Fruit fly (Drosophila melanogaster) whole organism, wandering third instar larva: Measurements from ENCODE around the gene SppL.

Experiments used
- CG32264 ChIP-seq: fragments of 200-800 bp; sonication (Bioruptor generic); optimal IDR thresholded peaks from 2 replicates; lab custom pipeline; 2016; ENCODE audit warnings: missing biosample characterization, missing genetic modification characterization
- Dfd ChIP-seq: fragments of >200 bp; optimal IDR thresholded peaks from 2 replicates; lab custom pipeline; 2017; ENCODE audit warnings: missing biosample characterization, missing genetic modification characterization
- Dif ChIP-seq: fragments of 200-275, 200-300 bp; sonication (Bioruptor generic); optimal IDR thresholded peaks from 2 replicates; lab custom pipeline; 2018; ENCODE audit warnings: missing biosample characterization, missing genetic modification characterization; ENCODE audit not compliant: partially characterized antibody
- GATAd ChIP-seq: sonication (Bioruptor generic); optimal IDR thresholded peaks from 2 replicates; lab custom pipeline; 2016; ENCODE audit warnings: missing biosample characterization, missing genetic modification characterization
- HLH106 ChIP-seq: fragments of 200-800 bp; optimal IDR thresholded peaks from 3 replicates; lab custom pipeline; 2019; ENCODE audit warnings: missing biosample characterization, mild to moderate bottlenecking, missing genetic modification characterization, moderate library complexity
- Hnf4 ChIP-seq: fragments of 200-800 bp; sonication (Bioruptor generic); optimal IDR thresholded peaks from 2 replicates; lab custom pipeline; 2016; ENCODE audit warnings: missing biosample characterization, mild to moderate bottlenecking, missing genetic modification characterization
- Hr78 ChIP-seq: fragments of >200 bp; optimal IDR thresholded peaks from 2 replicates; lab custom pipeline; 2017; ENCODE audit warnings: missing biosample characterization, missing genetic modification characterization
- Hr83 ChIP-seq: fragments of 200-300 bp; sonication (Bioruptor generic); optimal IDR thresholded peaks from 2 replicates; lab custom pipeline; 2016; ENCODE audit warnings: missing biosample characterization, mild to moderate bottlenecking, missing genetic modification characterization, moderate library complexity; ENCODE audit not compliant: poor library complexity, severe bottlenecking
- Jra ChIP-seq: sonication (Bioruptor generic); optimal IDR thresholded peaks from 2 replicates; lab custom pipeline; 2016; ENCODE audit warnings: missing biosample characterization, missing genetic modification characterization
- Myc ChIP-seq: fragments of >200 bp; optimal IDR thresholded peaks from 2 replicates; lab custom pipeline; 2017
- N ChIP-seq: fragments of >200 bp; optimal IDR thresholded peaks from 2 replicates; lab custom pipeline; 2018; ENCODE audit warnings: missing biosample characterization, missing external identifiers, missing genetic modification characterization
- OdsH ChIP-seq: fragments of 200-800 bp; sonication (Bioruptor generic); optimal IDR thresholded peaks from 2 replicates; lab custom pipeline; 2016; ENCODE audit warnings: missing biosample characterization, mild to moderate bottlenecking, missing genetic modification characterization
- Rel ChIP-seq, 2 experiments: fragments of 200-800 bp; sonication (Bioruptor generic) in 1 of 2; optimal IDR thresholded peaks; 2 replicates in 1 of 2; 3 replicates in 1 of 2; lab custom pipeline; 2016 to 2019; ENCODE audit warnings: mild to moderate bottlenecking in 2 of 2, missing biosample characterization in 2 of 2, missing genetic modification characterization in 2 of 2, moderate library complexity in 1 of 2
- Vsx2 ChIP-seq: fragments of 200-300, 225-300 bp; sonication (Bioruptor generic); optimal IDR thresholded peaks from 2 replicates; lab custom pipeline; 2018; ENCODE audit warnings: missing biosample characterization, missing genetic modification characterization; ENCODE audit not compliant: partially characterized antibody
- br ChIP-seq: fragments of 200-800 bp; sonication (Bioruptor generic); optimal IDR thresholded peaks from 2 replicates; lab custom pipeline; 2016; ENCODE audit warnings: missing biosample characterization, missing genetic modification characterization
- brk ChIP-seq: fragments of 200-800 bp; sonication (Bioruptor generic); optimal IDR thresholded peaks from 2 replicates; lab custom pipeline; 2016; ENCODE audit warnings: missing biosample characterization, mild to moderate bottlenecking, missing genetic modification characterization
- dl ChIP-seq, 2 experiments: fragments of 175-275, 200-275 bp in 1 of 2; fragments of 200-275 bp in 1 of 2; sonication (Bioruptor generic); optimal IDR thresholded peaks; lab custom pipeline; 2018; ENCODE audit warnings: mild to moderate bottlenecking in 2 of 2, missing biosample characterization in 2 of 2, missing genetic modification characterization in 2 of 2, moderate library complexity in 2 of 2; ENCODE audit not compliant: partially characterized antibody in 2 of 2, insufficient read depth in 1 of 2
- dmrt93B ChIP-seq: fragments of 200-800 bp; sonication (Bioruptor generic); optimal IDR thresholded peaks from 2 replicates; lab custom pipeline; 2018; ENCODE audit warnings: missing biosample characterization, mild to moderate bottlenecking, missing genetic modification characterization
- dsf ChIP-seq: sonication (Bioruptor generic); optimal IDR thresholded peaks from 2 replicates; lab custom pipeline; 2016; ENCODE audit warnings: missing biosample characterization, missing genetic modification characterization, borderline replicate concordance
- ey ChIP-seq: fragments of 200-800 bp; sonication (Bioruptor generic); optimal IDR thresholded peaks from 2 replicates; lab custom pipeline; 2016; ENCODE audit warnings: missing biosample characterization, missing genetic modification characterization
- foxo ChIP-seq, 2 experiments: fragments of 200-800 bp; sonication (Bioruptor generic); optimal IDR thresholded peaks; 2 replicates in 1 of 2; 3 replicates in 1 of 2; lab custom pipeline; 2016 to 2017; ENCODE audit warnings: missing biosample characterization in 2 of 2, missing genetic modification characterization in 2 of 2
- fru ChIP-seq: fragments of 200-800 bp; sonication (Bioruptor generic); optimal IDR thresholded peaks from 3 replicates; lab custom pipeline; 2016; ENCODE audit warnings: missing biosample characterization, mild to moderate bottlenecking, missing genetic modification characterization
- h ChIP-seq: fragments of 200-800 bp; sonication (Bioruptor generic); optimal IDR thresholded peaks from 3 replicates; lab custom pipeline; 2016; ENCODE audit warnings: missing biosample characterization, mild to moderate bottlenecking, missing genetic modification characterization
- lola ChIP-seq: fragments of >200 bp; optimal IDR thresholded peaks from 2 replicates; lab custom pipeline; 2017; ENCODE audit warnings: missing biosample characterization, missing genetic modification characterization
- psq ChIP-seq: fragments of 200-800 bp; sonication (Bioruptor generic); optimal IDR thresholded peaks from 3 replicates; lab custom pipeline; 2017; ENCODE audit warnings: missing biosample characterization, mild to moderate bottlenecking, missing genetic modification characterization, moderate library complexity
- rgr ChIP-seq: fragments of 200-800 bp; sonication (Bioruptor generic); optimal IDR thresholded peaks from 3 replicates; lab custom pipeline; 2016; ENCODE audit warnings: missing biosample characterization, mild to moderate bottlenecking, missing genetic modification characterization
- sage ChIP-seq: fragments of 200-800 bp; sonication (Bioruptor generic); optimal IDR thresholded peaks from 2 replicates; lab custom pipeline; 2016; ENCODE audit warnings: missing biosample characterization, mild to moderate bottlenecking, missing genetic modification characterization
- tai ChIP-seq: sonication (Bioruptor generic); optimal IDR thresholded peaks from 2 replicates; lab custom pipeline; 2016; ENCODE audit warnings: missing biosample characterization, missing genetic modification characterization
- woc ChIP-seq: sonication (Bioruptor generic); optimal IDR thresholded peaks from 2 replicates; lab custom pipeline; 2016; ENCODE audit warnings: missing biosample characterization, mild to moderate bottlenecking, missing genetic modification characterization

The SppL gene

dm6 chr3R:25893272-25893671, 11.5 kb downstream of the SppL start, which contains the start of gene CG5913:
Gene CG5913, plus strand, starts transcription at chr3R:25893495.
- TF ChIP-seq OdsH (GFP tag; lab: Kevin White, UChicago) (no peak), Hr83 (GFP tag; lab: Kevin White, UChicago) (no peak), psq (GFP tag; lab: Kevin White, UChicago) (no peak), CG32264 (GFP tag; lab: Kevin White, UChicago) (no peak), N (no peak)

DNA sequence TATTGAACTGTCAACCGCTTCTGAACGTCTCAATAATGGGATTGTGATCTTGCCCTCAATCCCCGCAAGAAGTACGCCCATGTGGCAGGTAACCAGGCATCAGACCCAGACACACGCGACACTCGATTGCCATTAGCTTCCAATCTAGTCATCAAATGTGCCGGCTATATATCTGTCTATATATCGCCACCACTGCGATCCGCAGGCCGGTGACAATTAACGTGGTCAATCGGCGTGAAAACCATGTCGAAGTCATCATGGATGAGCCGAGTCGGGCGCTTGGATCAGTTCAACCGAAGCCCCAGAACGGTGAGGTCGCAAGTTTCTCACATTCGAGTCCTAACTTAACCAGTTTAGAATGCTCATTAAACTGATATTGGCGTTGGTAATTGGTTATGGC, 13.7 kb downstream of the SppL start, which contains the start of gene Sodq:
Gene Sodq (plus strand): TSS at position 301 of the 400 bp plus-strand sequence.
- TF ChIP-seq dl (GFP tag; optimal IDR thresholded peaks at IDR 0.05; lab: Kevin White, UChicago; ENCODE audit: insufficient read depth in 1 of 2, partially characterized antibody in 2 of 2), result no peak
- no peak for TF ChIP-seq br (GFP tag; lab: Kevin White, UChicago)
- no peak for TF ChIP-seq brk (GFP tag; lab: Kevin White, UChicago)
- no peak for TF ChIP-seq foxo (GFP tag; optimal IDR thresholded peaks at IDR 0.05; lab: Kevin White, UChicago)
- TF ChIP-seq rgr (GFP tag; lab: Kevin White, UChicago), result no peak
- TF ChIP-seq Dfd, result no peak
- TF ChIP-seq Myc (lab: Kevin White, UChicago), result no peak
- no peak for TF ChIP-seq Hr83 (GFP tag; lab: Kevin White, UChicago)
- no peak for TF ChIP-seq woc (GFP tag; lab: Kevin White, UChicago)
- TF ChIP-seq HLH106 (tag; lab: Kevin White, UChicago), result no peak
- TF ChIP-seq, all 38 proteins: peak for 0

- TF ChIP-seq Rel (GFP tag; optimal IDR thresholded peaks at IDR 0.05; lab: Kevin White, UChicago), result no peak
- no peak for TF ChIP-seq Rel (tag; optimal IDR thresholded peaks at IDR 0.05; lab: Kevin White, UChicago)
- TF ChIP-seq Myc (lab: Kevin White, UChicago), result no peak
- TF ChIP-seq GATAd, result no peak
- TF ChIP-seq tai (GFP tag; lab: Kevin White, UChicago), result no peak
- TF ChIP-seq Dif (GFP tag; lab: Kevin White, UChicago), result no peak
- no peak for TF ChIP-seq N
- no peak for TF ChIP-seq HLH106 (tag; lab: Kevin White, UChicago)
- TF ChIP-seq ey, result no peak
- TF ChIP-seq Vsx2 (GFP tag; lab: Kevin White, UChicago), result no peak
- TF ChIP-seq h (GFP tag; lab: Kevin White, UChicago), result no peak
- no peak for TF ChIP-seq fru (GFP tag; lab: Kevin White, UChicago)
- TF ChIP-seq Hr83 (GFP tag; lab: Kevin White, UChicago), result no peak
- no peak for TF ChIP-seq foxo (GFP tag; optimal IDR thresholded peaks at IDR 0.05; lab: Kevin White, UChicago)
Measured at dm6 chr3R:25897176-25897575, 15.4 kb downstream of the SppL start, which contains the start of gene Mco3. Gene Mco3, plus strand, starts transcription at chr3R:25897476.

DNA sequence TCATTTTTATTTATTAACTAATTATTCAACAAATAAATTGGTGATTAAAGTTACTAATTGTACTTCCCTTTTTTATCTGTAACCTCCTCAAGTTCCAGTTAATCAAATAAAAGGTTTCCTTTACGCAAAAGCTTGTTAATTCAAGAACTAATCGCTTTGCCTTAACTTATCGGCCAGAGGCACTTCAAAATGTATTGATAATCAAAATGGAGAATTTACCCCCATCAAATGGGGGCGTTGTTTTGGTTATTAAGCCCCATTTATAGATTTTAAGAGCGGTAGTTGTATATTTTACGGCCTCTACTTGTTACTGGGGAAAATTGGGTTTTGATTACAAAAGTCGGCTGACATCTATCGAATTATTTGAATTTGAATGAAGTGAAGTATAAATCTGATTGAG, 17.9 kb downstream of the SppL start, which contains the start of gene CG31091:
Gene CG31091 (plus strand): TSS at position 214 of the 400 bp plus-strand sequence.
- TF ChIP-seq Myc (lab: Kevin White, UChicago) (no peak), fru (GFP tag; lab: Kevin White, UChicago) (no peak), CG32264 (GFP tag; lab: Kevin White, UChicago) (no peak), Dfd (no peak), Hr78 (GFP tag; lab: Kevin White, UChicago) (no peak), dmrt93B (GFP tag; lab: Kevin White, UChicago) (no peak), lola (no peak)

DNA sequence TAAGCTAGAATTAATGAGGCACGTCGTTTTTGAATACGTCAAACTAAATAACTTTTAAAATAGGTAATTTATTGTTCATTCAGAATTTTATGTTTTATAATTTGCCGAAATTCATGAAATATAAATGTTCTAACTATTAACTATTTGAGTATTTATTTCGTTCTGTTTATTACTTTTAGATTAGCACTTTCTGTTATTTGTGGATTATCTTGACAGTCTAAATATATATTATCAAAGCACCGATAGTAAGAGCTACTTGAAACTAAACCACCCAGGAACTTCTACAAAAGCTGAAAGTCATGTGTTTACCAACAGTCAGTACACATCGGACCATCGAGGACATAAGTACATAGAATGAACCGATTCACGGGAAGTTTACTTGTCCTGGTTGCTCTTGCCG, 20.6 kb downstream of the SppL start, which contains the start of gene CG31089:
Gene CG31089 (plus strand): TSS at position 301 of the 400 bp plus-strand sequence.
- TF ChIP-seq lola (no peak), sage (GFP tag; lab: Kevin White, UChicago) (no peak), foxo (GFP tag; optimal IDR thresholded peaks at IDR 0.05; lab: Kevin White, UChicago) (no peak), Hnf4 (GFP tag; lab: Kevin White, UChicago) (no peak), Dif (GFP tag; lab: Kevin White, UChicago) (no peak), woc (GFP tag; lab: Kevin White, UChicago) (no peak)

DNA sequence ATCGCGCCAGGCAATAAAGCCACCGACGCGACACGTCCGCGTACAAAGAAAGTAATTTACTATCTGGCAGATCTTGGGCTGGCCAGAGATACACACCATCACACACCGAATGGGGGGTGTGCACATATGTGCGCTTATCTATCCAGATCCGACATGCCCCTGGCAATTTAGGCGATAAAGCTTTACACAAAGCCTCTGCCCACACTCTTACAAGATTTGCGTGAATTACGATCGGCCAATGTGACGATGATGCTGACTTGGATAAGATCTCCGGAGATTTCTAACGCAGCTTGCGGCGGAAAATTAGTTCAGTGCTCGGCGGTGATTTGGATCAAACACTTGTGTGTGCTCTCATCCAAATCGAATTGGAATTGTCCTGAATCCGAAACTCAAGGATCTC, 24.9 kb downstream of the SppL start, which contains the start of gene kumpel:
Gene kumpel (plus strand): TSS at position 301 of the 400 bp plus-strand sequence.
- TF ChIP-seq lola, result no peak
- TF ChIP-seq ey, result no peak
- no peak for TF ChIP-seq br (GFP tag; lab: Kevin White, UChicago)
- no peak for TF ChIP-seq psq (GFP tag; lab: Kevin White, UChicago)
- no peak for TF ChIP-seq OdsH (GFP tag; lab: Kevin White, UChicago)
- no peak for TF ChIP-seq tai (GFP tag; lab: Kevin White, UChicago)
- no peak for TF ChIP-seq foxo (GFP tag; optimal IDR thresholded peaks at IDR 0.05; lab: Kevin White, UChicago)
- no peak for TF ChIP-seq rgr (GFP tag; lab: Kevin White, UChicago)
- no peak for TF ChIP-seq Jra (GFP tag; lab: Kevin White, UChicago)
- no peak for TF ChIP-seq dsf
- no peak for TF ChIP-seq h (GFP tag; lab: Kevin White, UChicago)
- TF ChIP-seq Myc (lab: Kevin White, UChicago), result no peak
- no peak for TF ChIP-seq Hnf4 (GFP tag; lab: Kevin White, UChicago)
